Fruit fly (Drosophila melanogaster): ENCODE measurements around the gene CG15172.

The CG15172 gene

dm6 chr2L:19023972-19024743, 1.9 kb downstream of the CG15172 start (continued):
- TF ChIP-seq HLH3B (GFP tag; IDR thresholded peaks at IDR 0.05) (0 out of 2 replicates have a peak, but pooled peaks have one; percentile 46), schlank (tag; optimal IDR thresholded peaks at IDR 0.05) (peak; percentile 21), Ets65A (GFP tag) (peak; percentile 89), Scr (GFP tag; IDR thresholded peaks at IDR 0.05; ENCODE audit: partially characterized antibody) (no peak), CG4282 (GFP tag; optimal IDR thresholded peaks at IDR 0.05) (no peak), CG30020 (tag; optimal IDR thresholded peaks at IDR 0.05) (peak; percentile 10), unpg (GFP tag; optimal IDR thresholded peaks at IDR 0.05) (peak; percentile 66), CG18476 (GFP tag; optimal IDR thresholded peaks at IDR 0.05) (peak; percentile 35), CG6813 (GFP tag; optimal IDR thresholded peaks at IDR 0.05) (peak; percentile 46), gfzf (GFP tag; optimal IDR thresholded peaks at IDR 0.05) (no peak), z (GFP tag; IDR thresholded peaks at IDR 0.05) (no peak), CG1233 (GFP tag; optimal IDR thresholded peaks at IDR 0.05) (peak; percentile 64), Dbx (GFP tag; IDR thresholded peaks at IDR 0.05) (peak; percentile 45; the same call in 1 of the 3 replicates), tin (GFP tag; optimal IDR thresholded peaks at IDR 0.05) (peak; percentile 33), CG12769 (tag; optimal IDR thresholded peaks at IDR 0.05) (peak; percentile 61), zen2 (GFP tag; IDR thresholded peaks at IDR 0.05; ENCODE audit: partially characterized antibody) (no peak), en (GFP tag; optimal IDR thresholded peaks at IDR 0.05) (no peak), scrt (GFP tag; optimal IDR thresholded peaks at IDR 0.05) (peak; percentile 70), ab (GFP tag; optimal IDR thresholded peaks at IDR 0.05) (no peak), CG10147 (GFP tag; optimal IDR thresholded peaks at IDR 0.05) (peak; percentile 76), Lim3 (GFP tag; IDR thresholded peaks at IDR 0.05) (no peak), YL-1 (GFP tag; optimal IDR thresholded peaks at IDR 0.05) (peak; percentile 5), Sox102F (GFP tag; optimal IDR thresholded peaks at IDR 0.05) (peak; percentile 75), Xrp1 (GFP tag; IDR thresholded peaks at IDR 0.05) (peak; percentile 23; the same call in 1 of the 2 replicates), CG2678 (tag; optimal IDR thresholded peaks at IDR 0.05) (peak; percentile 92), H15 (GFP tag; IDR thresholded peaks at IDR 0.05) (no peak), gem (tag; optimal IDR thresholded peaks at IDR 0.05) (peak; percentile 85), row (GFP tag; IDR thresholded peaks at IDR 0.05) (peak; percentile 70), CG10274 (GFP tag; optimal IDR thresholded peaks at IDR 0.05) (peak; percentile 9), mam (GFP tag; optimal IDR thresholded peaks at IDR 0.05) (peak; percentile 51), fd96Cb (tag; optimal IDR thresholded peaks at IDR 0.05) (peak; percentile 73), CG11456 (GFP tag; IDR thresholded peaks at IDR 0.05) (peak; percentile 55; the same call in 1 of the 3 replicates), Stat92E (GFP tag; optimal IDR thresholded peaks at IDR 0.05) (no peak), tna (GFP tag; IDR thresholded peaks at IDR 0.05; ENCODE audit: partially characterized antibody) (no peak), gt (GFP tag; IDR thresholded peaks at IDR 0.05) (no peak), unc-4 (GFP tag; IDR thresholded peaks at IDR 0.05; ENCODE audit: partially characterized antibody) (0 out of 2 replicates have a peak, but pooled peaks have one; percentile 29), CG1602 (GFP tag; optimal IDR thresholded peaks at IDR 0.05) (no peak), vfl (GFP tag; optimal IDR thresholded peaks at IDR 0.05) (peak; percentile 38), HmgD (GFP tag; optimal IDR thresholded peaks at IDR 0.05) (no peak), CG3065 (GFP tag; optimal IDR thresholded peaks at IDR 0.05) (no peak), wor (GFP tag; IDR thresholded peaks at IDR 0.05) (peak; percentile 47; the same call in 1 of the 2 replicates), CG13287 (GFP tag; IDR thresholded peaks at IDR 0.05; ENCODE audit: partially characterized antibody) (no peak), CG6254 (GFP tag; optimal IDR thresholded peaks at IDR 0.05) (peak; percentile 4), yki (optimal IDR thresholded peaks at IDR 0.05) (no peak), Dref (GFP tag; IDR thresholded peaks at IDR 0.05) (no peak), Gug (GFP tag; IDR thresholded peaks at IDR 0.05) (0 out of 4 replicates have a peak, but pooled peaks have one; percentile 25), CG10209 (GFP tag; optimal IDR thresholded peaks at IDR 0.05) (peak; percentile 70), CG17359 (tag; optimal IDR thresholded peaks at IDR 0.05) (peak; percentile 72), Bdp1 (GFP tag; optimal IDR thresholded peaks at IDR 0.05) (no peak)
